Fruit fly (Drosophila melanogaster): ENCODE measurements around the gene Fum3.

dm6 chr3L:11448935-11449334, 16.7 kb downstream of the Fum3 start:
- TF ChIP-seq stwl (tag; optimal IDR thresholded peaks at IDR 0.05) (no peak), Nf-YA (GFP tag; IDR thresholded peaks at IDR 0.05) (no peak), Doc3 (GFP tag; IDR thresholded peaks at IDR 0.05; ENCODE audit: partially characterized antibody) (no peak), CG1603 (tag; optimal IDR thresholded peaks at IDR 0.05) (peak; percentile 56), hb (GFP tag; IDR thresholded peaks at IDR 0.05; ENCODE audit: partially characterized antibody) (no peak), CG6689 (GFP tag; IDR thresholded peaks at IDR 0.05) (peak; percentile 67)

Measured in whole organism, embryonic.